Worm (Caenorhabditis elegans) whole organism, L2 larva: Measurements from ENCODE around the gene F56A8.8.

Experiments used
- nhr-77 ChIP-seq: fragments of 150-350 bp; optimal IDR thresholded peaks from 2 replicates; lab custom pipeline; 2014; ENCODE audit warnings: missing biosample characterization, missing genetic modification characterization
- skn-1 ChIP-seq: sonication (generic microtip); optimal IDR thresholded peaks from 2 replicates; lab custom pipeline; 2017; ENCODE audit warnings: missing biosample characterization, missing genetic modification characterization
- zag-1 ChIP-seq: fragments of 150-350 bp; optimal IDR thresholded peaks from 2 replicates; lab custom pipeline; 2014; ENCODE audit warnings: missing biosample characterization, missing genetic modification characterization

DNA sequence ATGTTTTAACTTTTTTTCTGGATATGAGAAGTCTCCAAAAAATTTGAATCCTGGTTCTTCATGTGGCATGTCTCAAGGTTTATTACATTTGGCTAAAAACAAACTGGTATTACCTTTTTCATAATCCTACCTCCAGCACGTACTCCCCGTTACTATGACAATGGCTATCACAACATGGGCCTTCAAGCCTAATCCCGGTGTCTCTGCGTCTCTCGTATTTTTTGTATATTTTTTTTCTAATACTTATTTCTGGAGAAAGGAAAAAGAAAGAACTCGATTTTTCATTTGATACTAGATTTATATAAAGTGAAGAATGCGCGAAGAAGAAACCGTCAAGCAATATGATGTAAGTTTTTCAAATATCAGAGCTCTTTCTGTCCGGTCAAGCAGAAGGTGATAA is 39.3 kb upstream of the F56A8.8 start, which contains the start of gene anoh-1:
- TF ChIP-seq zag-1 (tag; lab: Kevin White, UChicago): no peak
- TF ChIP-seq nhr-77 (tag; lab: Kevin White, UChicago): no peak
- no peak for TF ChIP-seq skn-1 (tag; lab: Kevin White, UChicago)
